Worm (Caenorhabditis elegans) whole organism, L1 larva: Measurements from ENCODE around the gene prdx-6.

ENCODE experiments used
- C04F5.9 ChIP-seq: sonication (generic microtip); optimal IDR thresholded peaks from 2 replicates; lab custom pipeline; 2016; ENCODE audit warnings: missing genetic modification characterization, missing compliant biosample characterization
- F16B12.6 ChIP-seq: fragments of 150-350 bp; optimal IDR thresholded peaks from 2 replicates; lab custom pipeline; 2014; ENCODE audit warnings: missing biosample characterization, missing genetic modification characterization
- blmp-1 ChIP-seq: fragments of 150-350 bp; optimal IDR thresholded peaks from 2 replicates; lab custom pipeline; 2014; ENCODE audit warnings: missing biosample characterization, missing genetic modification characterization
- ceh-63 ChIP-seq: fragments of 200-800 bp; sonication (Bioruptor generic); optimal IDR thresholded peaks from 2 replicates; lab custom pipeline; 2018; ENCODE audit warnings: mild to moderate bottlenecking, missing genetic modification characterization, missing compliant biosample characterization
- ceh-8 ChIP-seq: fragments of 200-800 bp; sonication (Bioruptor generic); optimal IDR thresholded peaks from 2 replicates; lab custom pipeline; 2018; ENCODE audit warnings: mild to moderate bottlenecking, missing genetic modification characterization, moderate library complexity, missing compliant biosample characterization
- ceh-82 ChIP-seq, 3 experiments: fragments of 150-350 bp in 1 of 3; sonication (generic microtip) in 2 of 3; optimal IDR thresholded peaks; 2 replicates each; lab custom pipeline; 2014 to 2017; ENCODE audit warnings: missing biosample characterization in 3 of 3, missing genetic modification characterization in 3 of 3
- ceh-88 ChIP-seq: fragments of 200-800 bp; sonication (Bioruptor generic); IDR thresholded peaks from 2 replicates; pipeline ENCODE4 v1.3.6; 2022; ENCODE audit warnings: missing genetic modification characterization, missing compliant biosample characterization
- ces-1 ChIP-seq: fragments of 150-350 bp; optimal IDR thresholded peaks from 2 replicates; lab custom pipeline; 2014; ENCODE audit warnings: missing biosample characterization, missing genetic modification reagents, missing genetic modification characterization
- dpl-1 ChIP-seq, 3 experiments: fragments of 150-350 bp in 2 of 3; sonication (generic microtip) in 1 of 3; optimal IDR thresholded peaks; 2 replicates each; lab custom pipeline; 2014 to 2017; ENCODE audit warnings: missing biosample characterization in 3 of 3, missing genetic modification characterization in 3 of 3, missing genetic modification reagents in 3 of 3
- efl-1 ChIP-seq, 4 experiments: fragments of 150-350 bp; optimal IDR thresholded peaks in 3 of 4; peaks in 1 of 4; 1 replicate in 1 of 4; 2 replicates in 3 of 4; lab custom pipeline; 2014; ENCODE audit warnings: missing biosample characterization in 2 of 4, missing genetic modification characterization in 2 of 4, missing genetic modification reagents in 2 of 4
- elt-2 ChIP-seq: sonication (generic microtip); optimal IDR thresholded peaks from 2 replicates; lab custom pipeline; 2016; ENCODE audit warnings: missing genetic modification characterization, mild to moderate bottlenecking, inconsistent platforms, missing compliant biosample characterization, missing genetic modification reagents
- elt-3 ChIP-seq, 6 experiments: fragments of 150-350 bp in 1 of 6; sonication (generic microtip); optimal IDR thresholded peaks; 2 replicates each; lab custom pipeline; 2017 to 2018; ENCODE audit warnings: missing biosample characterization in 6 of 6, missing genetic modification characterization in 6 of 6, inconsistent platforms in 1 of 6
- fkh-10 ChIP-seq: sonication (generic microtip); optimal IDR thresholded peaks from 2 replicates; lab custom pipeline; 2017; ENCODE audit warnings: missing biosample characterization, missing genetic modification reagents, missing genetic modification characterization
- fos-1 ChIP-seq: fragments of 150-350 bp; optimal IDR thresholded peaks from 2 replicates; lab custom pipeline; 2014; ENCODE audit warnings: missing biosample characterization, missing genetic modification characterization
- grh-1 ChIP-seq: fragments of 200-800 bp; sonication (Bioruptor generic); IDR thresholded peaks from 2 replicates; pipeline ENCODE4 v1.3.6; 2022; ENCODE audit warnings: missing genetic modification reagents, missing genetic modification characterization, missing compliant biosample characterization
- hpl-2 ChIP-seq: fragments of 150-350 bp; optimal IDR thresholded peaks from 2 replicates; lab custom pipeline; 2014; ENCODE audit warnings: missing biosample characterization, missing genetic modification reagents, missing genetic modification characterization
- irx-1 ChIP-seq: sonication (generic microtip); optimal IDR thresholded peaks from 2 replicates; lab custom pipeline; 2016; ENCODE audit warnings: missing genetic modification characterization, missing compliant biosample characterization
- isw-1 ChIP-seq: fragments of 200-800 bp; sonication (Bioruptor generic); IDR thresholded peaks from 2 replicates; pipeline ENCODE4 v1.3.6; 2022; ENCODE audit warnings: missing genetic modification characterization, missing compliant biosample characterization
- jun-1 ChIP-seq: fragments of 150-350 bp; optimal IDR thresholded peaks from 2 replicates; lab custom pipeline; 2014; ENCODE audit warnings: missing biosample characterization, missing genetic modification reagents, missing genetic modification characterization
- lin-13 ChIP-seq: fragments of 150-350 bp; optimal IDR thresholded peaks from 2 replicates; lab custom pipeline; 2014; ENCODE audit warnings: missing biosample characterization, missing genetic modification reagents, missing genetic modification characterization
- lin-35 ChIP-seq, 2 experiments: fragments of 150-350 bp; optimal IDR thresholded peaks; 2 replicates each; lab custom pipeline; 2014; ENCODE audit warnings: missing biosample characterization in 2 of 2, missing genetic modification characterization in 2 of 2, missing genetic modification reagents in 2 of 2
- lir-3 ChIP-seq: sonication (generic microtip); optimal IDR thresholded peaks from 2 replicates; lab custom pipeline; 2016; ENCODE audit warnings: mild to moderate bottlenecking, missing genetic modification characterization, moderate library complexity, missing compliant biosample characterization; ENCODE audit not compliant: poor library complexity
- lsy-2 ChIP-seq, 2 experiments: fragments of 150-350 bp; optimal IDR thresholded peaks; 2 replicates each; lab custom pipeline; 2014; ENCODE audit warnings: missing biosample characterization in 2 of 2, missing genetic modification characterization in 2 of 2
- mef-2 ChIP-seq: fragments of 150-350 bp; optimal IDR thresholded peaks from 2 replicates; lab custom pipeline; 2014; ENCODE audit warnings: missing biosample characterization, missing genetic modification characterization
- mep-1 ChIP-seq: fragments of 150-350 bp; optimal IDR thresholded peaks from 2 replicates; lab custom pipeline; 2014; ENCODE audit warnings: missing biosample characterization, missing genetic modification characterization
- nhr-12 ChIP-seq: sonication (generic microtip); optimal IDR thresholded peaks from 2 replicates; lab custom pipeline; 2017; ENCODE audit warnings: missing biosample characterization, missing genetic modification characterization
- nhr-19 ChIP-seq: fragments of 200-800 bp; sonication (Bioruptor generic); conservative IDR thresholded peaks from 2 replicates; pipeline ENCODE4 v1.3.6; 2022; ENCODE audit warnings: missing genetic modification characterization, missing compliant biosample characterization
- nhr-237 ChIP-seq: fragments of 150-350 bp; optimal IDR thresholded peaks from 2 replicates; lab custom pipeline; 2014; ENCODE audit warnings: missing biosample characterization, missing genetic modification characterization
- nhr-28 ChIP-seq: fragments of 150-350 bp; optimal IDR thresholded peaks from 2 replicates; lab custom pipeline; 2014; ENCODE audit warnings: missing biosample characterization, missing genetic modification characterization
- nhr-47 ChIP-seq: sonication (generic microtip); optimal IDR thresholded peaks from 2 replicates; lab custom pipeline; 2016; ENCODE audit warnings: mild to moderate bottlenecking, missing genetic modification characterization, moderate library complexity, missing compliant biosample characterization
- nhr-71 ChIP-seq: sonication (generic microtip); optimal IDR thresholded peaks from 2 replicates; lab custom pipeline; 2016; ENCODE audit warnings: mild to moderate bottlenecking, missing genetic modification characterization, moderate library complexity, missing compliant biosample characterization
- nhr-77 ChIP-seq: fragments of 150-350 bp; optimal IDR thresholded peaks from 2 replicates; lab custom pipeline; 2014; ENCODE audit warnings: missing biosample characterization, missing genetic modification characterization
- nhr-85 ChIP-seq: sonication (generic microtip); peaks from one replicate; lab custom pipeline; 2016; ENCODE audit warnings: missing genetic modification characterization, inconsistent platforms, missing compliant biosample characterization
- nhr-90 ChIP-seq: sonication (generic microtip); optimal IDR thresholded peaks from 2 replicates; lab custom pipeline; 2016; ENCODE audit warnings: mild to moderate bottlenecking, missing genetic modification characterization, missing compliant biosample characterization; ENCODE audit not compliant: poor library complexity
- pax-3 ChIP-seq: fragments of 200-800 bp; sonication (Bioruptor generic); optimal IDR thresholded peaks from 2 replicates; lab custom pipeline; 2018; ENCODE audit warnings: mild to moderate bottlenecking, missing genetic modification characterization, moderate library complexity, missing compliant biosample characterization
- pqm-1 ChIP-seq: sonication (generic microtip); optimal IDR thresholded peaks from 3 replicates; lab custom pipeline; 2017; ENCODE audit warnings: missing biosample characterization, missing genetic modification characterization
- snpc-4 ChIP-seq: fragments of 150-350 bp; optimal IDR thresholded peaks from 2 replicates; lab custom pipeline; 2014; ENCODE audit warnings: missing biosample characterization, missing genetic modification characterization
- snu-23 ChIP-seq: sonication (generic microtip); optimal IDR thresholded peaks from 2 replicates; lab custom pipeline; 2016; ENCODE audit warnings: missing genetic modification characterization, missing compliant biosample characterization
- sptf-1 ChIP-seq: fragments of 150-350 bp; optimal IDR thresholded peaks from 2 replicates; lab custom pipeline; 2014; ENCODE audit warnings: missing biosample characterization, missing genetic modification characterization
- swsn-7 ChIP-seq: sonication (generic microtip); optimal IDR thresholded peaks from 2 replicates; lab custom pipeline; 2016; ENCODE audit warnings: missing genetic modification characterization, missing compliant biosample characterization
- tlp-1 ChIP-seq: fragments of 150-350 bp; optimal IDR thresholded peaks from 2 replicates; lab custom pipeline; 2014; ENCODE audit warnings: missing biosample characterization, missing genetic modification characterization
- unc-130 ChIP-seq: fragments of 150-350 bp; optimal IDR thresholded peaks from 2 replicates; lab custom pipeline; 2017; ENCODE audit warnings: missing biosample characterization, missing genetic modification characterization, inconsistent platforms
- unc-62 ChIP-seq: fragments of 150-350 bp; optimal IDR thresholded peaks from 2 replicates; lab custom pipeline; 2014; ENCODE audit warnings: missing biosample characterization, missing genetic modification reagents, missing genetic modification characterization
- unc-98 ChIP-seq: fragments of 200-800 bp; sonication (Bioruptor generic); IDR thresholded peaks from 2 replicates; pipeline ENCODE4 v1.3.6; 2022; ENCODE audit warnings: missing genetic modification characterization, missing compliant biosample characterization
- zip-4 ChIP-seq: fragments of 200-800 bp; sonication (Bioruptor generic); optimal IDR thresholded peaks from 2 replicates; lab custom pipeline; 2018; ENCODE audit warnings: mild to moderate bottlenecking, missing genetic modification characterization, moderate library complexity, missing compliant biosample characterization
- ztf-11 ChIP-seq, 2 experiments: sonication (generic microtip); optimal IDR thresholded peaks; 2 replicates each; lab custom pipeline; 2016 to 2017; ENCODE audit warnings: missing genetic modification characterization in 2 of 2, missing biosample characterization in 1 of 2, missing compliant biosample characterization in 1 of 2

Gene prdx-6

ce11 chrIV:257095-257494, 38.7 kb downstream of the prdx-6 start, which contains the start of gene R02D3.8 (continued):
- TF ChIP-seq pqm-1 (tag; lab: Kevin White, UChicago), result no peak
- TF ChIP-seq nhr-237 (tag; lab: Kevin White, UChicago), result no peak

- TF ChIP-seq grh-1 (GFP tag; lab: Robert Waterston, UW) (no peak), swsn-7 (no peak), nhr-12 (tag; lab: Kevin White, UChicago) (no peak), ceh-82 (tag; optimal IDR thresholded peaks at IDR 0.05; lab: Kevin White, UChicago) (no peak), F16B12.6 (tag; lab: Kevin White, UChicago) (no peak), ces-1 (no peak), fkh-10 (GFP tag; lab: Kevin White, UChicago) (no peak), elt-2 (tag; lab: Kevin White, UChicago) (no peak), ceh-8 (no peak), jun-1 (no peak), unc-98 (GFP tag; lab: Robert Waterston, UW) (no peak), ztf-11 (tag; optimal IDR thresholded peaks at IDR 0.05; lab: Kevin White, UChicago) (no peak), hpl-2 (GFP tag; lab: Kevin White, UChicago) (no peak), unc-130 (tag; lab: Kevin White, UChicago) (no peak), snpc-4 (tag; lab: Kevin White, UChicago) (no peak), tlp-1 (tag; lab: Kevin White, UChicago) (no peak), nhr-77 (no peak)
Measured at ce11 chrIV:258362-258761, 40.0 kb downstream of the prdx-6 start.

- TF ChIP-seq elt-3 (tag; optimal IDR thresholded peaks at IDR 0.05; lab: Kevin White, UChicago), result peak in 1 of 6 experiments; percentile 50
- TF ChIP-seq blmp-1, result peak; percentile 96
- TF ChIP-seq tlp-1 (tag; lab: Kevin White, UChicago), result no peak
Measured at ce11 chrIV:259142-259541, 40.8 kb downstream of the prdx-6 start, which contains the start of gene dpy-9. dpy-9 (minus strand) TSS chrIV:259204.

ce11 chrIV:261607-262006, 43.3 kb downstream of the prdx-6 start, which contains the start of gene pqbp-1.1:
pqbp-1.1 (minus strand) TSS chrIV:261683.
- TF ChIP-seq unc-62 (GFP tag; lab: Kevin White, UChicago) (no peak), nhr-19 (GFP tag; lab: Robert Waterston, UW) (no peak), swsn-7 (peak; percentile 55), nhr-47 (tag; lab: Kevin White, UChicago) (peak; percentile 77), lsy-2 (tag; optimal IDR thresholded peaks at IDR 0.05; lab: Kevin White, UChicago) (peak; percentile 76 to 82), sptf-1 (tag; lab: Kevin White, UChicago) (no peak), elt-3 (tag; optimal IDR thresholded peaks at IDR 0.05; lab: Kevin White, UChicago) (peak in 1 of 6 experiments; percentile 24), nhr-90 (peak; percentile 59), nhr-77 (no peak), unc-98 (GFP tag; lab: Robert Waterston, UW) (no peak), lir-3 (tag; lab: Kevin White, UChicago) (no peak), lin-35 (GFP tag; optimal IDR thresholded peaks at IDR 0.05; lab: Kevin White, UChicago) (peak; percentile 95 to 97), ceh-88 (GFP tag; lab: Robert Waterston, UW) (no peak), mef-2 (tag; lab: Kevin White, UChicago) (no peak), snu-23 (GFP tag; lab: Kevin White, UChicago) (peak; percentile 67), isw-1 (peak; percentile 58), nhr-71 (peak; percentile 75), ceh-63 (GFP tag; lab: Kevin White, UChicago) (no peak), mep-1 (peak; percentile 66), zip-4 (no peak), blmp-1 (peak; percentile 55), fkh-10 (GFP tag; lab: Kevin White, UChicago) (peak; percentile 42), fos-1 (tag; lab: Kevin White, UChicago) (peak; percentile 42), irx-1 (tag; lab: Kevin White, UChicago) (peak; percentile 32), ces-1 (peak; percentile 18), efl-1 (optimal IDR thresholded peaks at IDR 0.05; lab: Kevin White, UChicago) (peak; percentile 69 to 94), efl-1 (GFP tag; optimal IDR thresholded peaks at IDR 0.05 in 1 of 2; lab: Kevin White, UChicago) (peak; percentile 95 to 99), nhr-85 (tag; lab: Kevin White, UChicago) (peak; percentile 50), lin-13 (GFP tag; lab: Kevin White, UChicago) (peak; percentile 18), pax-3 (tag; lab: Kevin White, UChicago) (no peak), C04F5.9 (tag; lab: Kevin White, UChicago) (peak; percentile 39), ceh-82 (tag; optimal IDR thresholded peaks at IDR 0.05; lab: Kevin White, UChicago) (peak; percentile 15 to 58 (median 29)), nhr-28 (tag; lab: Kevin White, UChicago) (no peak), dpl-1 (GFP tag; optimal IDR thresholded peaks at IDR 0.05; lab: Kevin White, UChicago) (peak; percentile 89 to 95 (median 92))
